Fruit fly (Drosophila melanogaster) whole organism, embryonic: ENCODE data around the gene CG9747.

Experiments
- Awh ChIP-seq: fragments of 200-800 bp; sonication (Bioruptor generic); IDR thresholded peaks from 2 replicates; pipeline ENCODE4, ENCODE4 v1.3.6; 2022; ENCODE audit warnings: missing biosample characterization, missing genetic modification characterization
- Blimp-1 ChIP-seq: fragments of 200-800 bp; sonication (Bioruptor generic); optimal IDR thresholded peaks from 3 replicates; lab custom pipeline; 2018; ENCODE audit warnings: missing biosample characterization, missing genetic modification characterization, mild to moderate bottlenecking, moderate library complexity, missing genetic modification reagents
- CG11085 ChIP-seq: fragments of 200-800 bp; sonication (Bioruptor generic); IDR thresholded peaks from 2 replicates; pipeline ENCODE4 v1.3.6; 2022; ENCODE audit warnings: missing biosample characterization, missing genetic modification characterization
- CG11456 ChIP-seq: fragments of 200-800 bp; sonication (Bioruptor generic); IDR thresholded peaks from 3 replicates; pipeline ENCODE4 v1.3.6; 2022; ENCODE audit warnings: missing biosample characterization, missing genetic modification characterization
- CG15011 ChIP-seq: fragments of 200-800 bp; sonication (Bioruptor generic); optimal IDR thresholded peaks from 3 replicates; lab custom pipeline; 2018; ENCODE audit warnings: missing biosample characterization, mild to moderate bottlenecking, missing genetic modification characterization
- CG17568 ChIP-seq: fragments of 200-800 bp; sonication (Bioruptor generic); optimal IDR thresholded peaks from 2 replicates; lab custom pipeline; 2018; ENCODE audit warnings: missing biosample characterization, mild to moderate bottlenecking, missing genetic modification characterization, moderate library complexity
- CG31365 ChIP-seq: fragments of 200-800 bp; sonication (Bioruptor generic); optimal IDR thresholded peaks from 2 replicates; lab custom pipeline; 2018; ENCODE audit warnings: missing biosample characterization, mild to moderate bottlenecking, missing genetic modification characterization
- CG32532 ChIP-seq: fragments of 200-800 bp; sonication (Bioruptor generic); IDR thresholded peaks from 2 replicates; pipeline ENCODE4 v1.3.6; 2022; ENCODE audit warnings: missing biosample characterization, missing genetic modification characterization
- CG4328 ChIP-seq: fragments of 200-800 bp; sonication (Bioruptor generic); optimal IDR thresholded peaks from 3 replicates; lab custom pipeline; 2017; ENCODE audit warnings: missing biosample characterization, missing genetic modification reagents, missing genetic modification characterization
- CG6689 ChIP-seq: fragments of 200-800 bp; sonication (Bioruptor generic); IDR thresholded peaks from 2 replicates; pipeline ENCODE4 v1.3.6; 2022; ENCODE audit warnings: missing biosample characterization, missing genetic modification characterization
- CG9437 ChIP-seq: fragments of 200-800 bp; sonication (Bioruptor generic); optimal IDR thresholded peaks from 2 replicates; lab custom pipeline; 2018; ENCODE audit warnings: missing biosample characterization, mild to moderate bottlenecking, missing genetic modification characterization
- CG9727 ChIP-seq: fragments of 200-800 bp; sonication (Bioruptor generic); optimal IDR thresholded peaks from 3 replicates; lab custom pipeline; 2017; ENCODE audit warnings: missing biosample characterization, mild to moderate bottlenecking, missing genetic modification characterization
- CG9797 ChIP-seq: fragments of 200-800 bp; sonication (Bioruptor generic); optimal IDR thresholded peaks from 3 replicates; lab custom pipeline; 2018; ENCODE audit warnings: missing biosample characterization, mild to moderate bottlenecking, missing genetic modification characterization
- Dad ChIP-seq: fragments of 200-800 bp; sonication (Bioruptor generic); optimal IDR thresholded peaks from 3 replicates; lab custom pipeline; 2016; ENCODE audit warnings: missing biosample characterization, missing genetic modification characterization
- ERR ChIP-seq: fragments of 200-800 bp; sonication (Bioruptor generic); optimal IDR thresholded peaks from 2 replicates; lab custom pipeline; 2016; ENCODE audit warnings: missing biosample characterization, missing genetic modification characterization
- Gsc ChIP-seq: fragments of 200-800 bp; sonication (Bioruptor generic); IDR thresholded peaks from 2 replicates; pipeline ENCODE4 v1.3.6; 2022; ENCODE audit warnings: missing biosample characterization, missing genetic modification characterization
- Med ChIP-seq: fragments of 200-800 bp; sonication (Bioruptor generic); peaks from one replicate; lab custom pipeline; 2016; ENCODE audit warnings: missing biosample characterization, missing genetic modification characterization, mild to moderate bottlenecking, inconsistent platforms, moderate library complexity
- Poxn ChIP-seq: fragments of 200-800 bp; sonication (Bioruptor generic); IDR thresholded peaks from 2 replicates; pipeline ENCODE4 v1.3.6; 2022; ENCODE audit warnings: missing biosample characterization, missing genetic modification characterization
- Ptx1 ChIP-seq: fragments of 200-800 bp; sonication (Bioruptor generic); IDR thresholded peaks from 2 replicates; pipeline ENCODE4 v1.3.6; 2022; ENCODE audit warnings: missing biosample characterization, missing genetic modification characterization
- Sin3A ChIP-seq: fragments of >200 bp; optimal IDR thresholded peaks from 2 replicates; lab custom pipeline; 2018
- al ChIP-seq: fragments of 200-800 bp; sonication (Bioruptor generic); IDR thresholded peaks from 2 replicates; pipeline ENCODE4 v1.3.6; 2022; ENCODE audit warnings: missing biosample characterization, missing genetic modification characterization
- ap ChIP-seq: fragments of 200-800 bp; sonication (Bioruptor generic); IDR thresholded peaks from 2 replicates; pipeline ENCODE4 v1.3.6; 2022; ENCODE audit warnings: missing biosample characterization, missing genetic modification characterization
- bsh ChIP-seq, 2 experiments: fragments of 200-800 bp; sonication (Bioruptor generic); optimal IDR thresholded peaks; 2 replicates each; lab custom pipeline; 2017 to 2018; ENCODE audit warnings: mild to moderate bottlenecking in 2 of 2, missing biosample characterization in 2 of 2, missing genetic modification characterization in 2 of 2, moderate library complexity in 1 of 2
- corto ChIP-seq: fragments of 200-800 bp; sonication (Bioruptor generic); optimal IDR thresholded peaks from 2 replicates; lab custom pipeline; 2016; ENCODE audit warnings: missing biosample characterization, mild to moderate bottlenecking, missing genetic modification characterization, moderate library complexity
- dan ChIP-seq: fragments of 200-800 bp; sonication (Bioruptor generic); IDR thresholded peaks from 2 replicates; pipeline ENCODE4 v1.3.6; 2022; ENCODE audit warnings: missing biosample characterization, missing genetic modification characterization
- hb ChIP-seq: fragments of 200-800 bp; sonication (Bioruptor generic); IDR thresholded peaks from 3 replicates; pipeline ENCODE4 v1.3.6; 2022; ENCODE audit warnings: missing biosample characterization, missing genetic modification characterization; ENCODE audit not compliant: partially characterized antibody
- lab ChIP-seq: fragments of 200-800 bp; sonication (Bioruptor generic); optimal IDR thresholded peaks from 3 replicates; lab custom pipeline; 2017; ENCODE audit warnings: missing biosample characterization, missing genetic modification characterization, mild to moderate bottlenecking, moderate library complexity, missing genetic modification reagents
- lilli ChIP-seq: fragments of 200-800 bp; sonication (Bioruptor generic); optimal IDR thresholded peaks from 3 replicates; lab custom pipeline; 2016; ENCODE audit warnings: missing biosample characterization, missing genetic modification characterization
- lola ChIP-seq, 3 experiments: fragments of >200 bp in 2 of 3; fragments of 200-800 bp in 1 of 3; sonication (Bioruptor generic) in 1 of 3; optimal IDR thresholded peaks; 2 replicates each; lab custom pipeline; 2017 to 2019; ENCODE audit warnings: missing biosample characterization in 3 of 3, missing genetic modification characterization in 3 of 3, mild to moderate bottlenecking in 1 of 3, moderate library complexity in 1 of 3
- lov ChIP-seq, 2 experiments: fragments of 200-800 bp in 1 of 2; fragments of >200 bp in 1 of 2; sonication (Bioruptor generic) in 1 of 2; IDR thresholded peaks in 1 of 2; optimal IDR thresholded peaks in 1 of 2; 2 replicates in 1 of 2; 3 replicates in 1 of 2; pipeline versions ENCODE4 v1.3.6 to Lab custom; 2017 to 2022; ENCODE audit warnings: missing biosample characterization in 1 of 2, missing genetic modification characterization in 1 of 2
- maf-S ChIP-seq: fragments of 200-800 bp; sonication (Bioruptor generic); optimal IDR thresholded peaks from 2 replicates; lab custom pipeline; 2016; ENCODE audit warnings: missing biosample characterization, missing genetic modification characterization
- nau ChIP-seq: fragments of 200-800 bp; sonication (Bioruptor generic); optimal IDR thresholded peaks from 3 replicates; lab custom pipeline; 2017; ENCODE audit warnings: missing biosample characterization, mild to moderate bottlenecking, missing genetic modification characterization, missing genetic modification reagents
- org-1 ChIP-seq: fragments of 200-800 bp; sonication (Bioruptor generic); optimal IDR thresholded peaks from 2 replicates; lab custom pipeline; 2017; ENCODE audit warnings: missing biosample characterization, missing genetic modification characterization
- pnt ChIP-seq: fragments of 200-800 bp; sonication (Bioruptor generic); optimal IDR thresholded peaks from 3 replicates; lab custom pipeline; 2016; ENCODE audit warnings: missing biosample characterization, missing genetic modification characterization
- shn ChIP-seq: fragments of 200-800 bp; sonication (Bioruptor generic); optimal IDR thresholded peaks from 3 replicates; lab custom pipeline; 2016; ENCODE audit warnings: missing biosample characterization, missing genetic modification characterization
- slp2 ChIP-seq: fragments of 200-800 bp; sonication (Bioruptor generic); optimal IDR thresholded peaks from 2 replicates; lab custom pipeline; 2016; ENCODE audit warnings: missing biosample characterization, missing genetic modification characterization
- tap ChIP-seq: fragments of 200-800 bp; optimal IDR thresholded peaks from 3 replicates; lab custom pipeline; 2019; ENCODE audit warnings: missing biosample characterization, mild to moderate bottlenecking, missing genetic modification characterization, moderate library complexity
- trh ChIP-seq: fragments of 200-800 bp; sonication (Bioruptor generic); optimal IDR thresholded peaks from 2 replicates; lab custom pipeline; 2016; ENCODE audit warnings: missing biosample characterization, missing genetic modification characterization

CG9747 gene

dm6 chr3R:30222236-30222635 is 31.2 kb upstream of the CG9747 start (continued):
- no peak for TF ChIP-seq CG9437 (GFP tag; lab: Kevin White, UChicago)
- no peak for TF ChIP-seq CG17568
- no peak for TF ChIP-seq trh (GFP tag; lab: Kevin White, UChicago)
- TF ChIP-seq Ptx1 = no peak
- TF ChIP-seq CG11456 (GFP tag; lab: Robert Waterston, UW) = 0 out of 3 replicates have a peak, but pooled peaks have one; percentile 46
- TF ChIP-seq nau (GFP tag; lab: Kevin White, UChicago) = no peak
- TF ChIP-seq lov (optimal IDR thresholded peaks at IDR 0.05; lab: Kevin White, UChicago) = no peak
- TF ChIP-seq lov (GFP tag; IDR thresholded peaks at IDR 0.05; lab: Robert Waterston, UW) = 0 out of 3 replicates have a peak, but pooled peaks have one; percentile 31
- no peak for TF ChIP-seq CG11085 (GFP tag; lab: Robert Waterston, UW)
- TF ChIP-seq slp2 (GFP tag; lab: Kevin White, UChicago) = no peak
- peak in 1 of 2 experiments; percentile 51 for TF ChIP-seq bsh (GFP tag; optimal IDR thresholded peaks at IDR 0.05; lab: Kevin White, UChicago)
- TF ChIP-seq Poxn (GFP tag; lab: Robert Waterston, UW) = no peak
- TF ChIP-seq CG9727 (GFP tag; lab: Kevin White, UChicago) = peak; percentile 20
- TF ChIP-seq tap (tag; lab: Kevin White, UChicago) = no peak
- TF ChIP-seq lola (GFP tag; optimal IDR thresholded peaks at IDR 0.05; lab: Kevin White, UChicago) = peak in 1 of 3 experiments; percentile 34
- no peak for TF ChIP-seq al (GFP tag; lab: Robert Waterston, UW)
- TF ChIP-seq Sin3A (lab: Kevin White, UChicago) = no peak
- no peak for TF ChIP-seq shn (GFP tag; lab: Kevin White, UChicago)
- TF ChIP-seq dan (GFP tag; lab: Robert Waterston, UW) = no peak
- TF ChIP-seq Blimp-1 (GFP tag; lab: Kevin White, UChicago) = peak; percentile 18
- no peak for TF ChIP-seq ERR (GFP tag; lab: Kevin White, UChicago)
- TF ChIP-seq maf-S = no peak
- peak; percentile 18; the same call in 1 of the 2 replicates for TF ChIP-seq CG32532 (GFP tag; lab: Robert Waterston, UW)
- TF ChIP-seq lilli (GFP tag; lab: Kevin White, UChicago) = no peak
- no peak for TF ChIP-seq org-1 (GFP tag; lab: Kevin White, UChicago)
- peak; percentile 52; the same call in 1 of the 2 replicates for TF ChIP-seq CG6689 (GFP tag; lab: Robert Waterston, UW)
- TF ChIP-seq Dad (GFP tag; lab: Kevin White, UChicago) = no peak
- no peak for TF ChIP-seq corto (GFP tag; lab: Kevin White, UChicago)
- no peak for TF ChIP-seq ap (GFP tag; lab: Robert Waterston, UW)
- TF ChIP-seq CG4328 (GFP tag; lab: Kevin White, UChicago) = no peak
- no peak for TF ChIP-seq Gsc (GFP tag; lab: Robert Waterston, UW)

dm6 chr3R:30216210-30216609 is 25.2 kb upstream of the CG9747 start, which contains the start of gene CecC:
CecC (plus strand) TSS chr3R:30216484.
- TF ChIP-seq pnt (GFP tag; lab: Kevin White, UChicago) = no peak

- TF ChIP-seq CG31365 (tag; lab: Kevin White, UChicago) (no peak), lab (peak; percentile 29), CG15011 (no peak), CG9797 (no peak), hb (GFP tag; lab: Robert Waterston, UW) (0 out of 3 replicates have a peak, but pooled peaks have one; percentile 9), Med (GFP tag; lab: Kevin White, UChicago) (no peak), Awh (no peak)
Measured at dm6 chr3R:30215020-30215419, 24.0 kb upstream of the CG9747 start.
